Worm (Caenorhabditis elegans): ENCODE data around the gene R02E12.5.

DNA sequence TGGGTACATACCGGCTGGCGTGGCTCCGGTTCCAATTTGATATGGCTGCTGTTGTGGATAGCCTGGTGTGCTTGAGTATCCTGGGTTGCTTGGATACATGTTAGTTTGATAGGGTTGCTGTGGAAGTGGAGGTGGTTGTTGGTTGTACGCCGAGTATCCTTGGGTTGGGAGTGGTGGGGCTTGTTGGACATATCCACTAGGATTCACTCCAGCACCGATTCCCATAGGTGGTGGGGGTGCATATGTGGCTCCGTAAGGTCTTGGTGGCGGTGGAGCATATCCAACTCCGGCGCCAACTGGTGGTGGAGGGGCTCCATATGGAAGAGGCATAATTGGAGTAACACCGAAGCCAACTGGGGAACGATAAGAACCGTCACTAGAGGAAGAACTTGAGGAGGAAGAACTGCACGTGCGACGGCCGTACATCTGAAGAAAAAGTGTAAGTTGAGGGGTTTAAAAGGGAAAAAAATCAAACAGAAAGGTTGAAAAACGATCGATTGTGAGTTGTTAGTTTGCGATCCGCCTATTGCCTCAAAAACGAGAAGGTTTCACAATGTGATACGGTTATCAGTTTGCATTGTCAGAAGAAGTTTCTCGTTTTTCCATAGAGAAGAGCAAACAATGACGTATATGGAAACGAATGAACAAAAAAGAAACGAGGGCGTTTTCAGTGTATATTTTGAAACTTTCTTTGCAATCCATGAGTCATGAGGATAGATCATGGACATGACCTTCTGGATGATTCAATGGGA, 28.8 kb upstream of the R02E12.5 start, which contains the start of gene C16B8.3:
- TF ChIP-seq mab-5 (tag; optimal IDR thresholded peaks at IDR 0.05) (no peak), lin-13 (tag; optimal IDR thresholded peaks at IDR 0.05) (no peak), nhr-237 (tag; optimal IDR thresholded peaks at IDR 0.05) (no peak), mep-1 (tag; optimal IDR thresholded peaks at IDR 0.05) (no peak), bed-3 (GFP tag; optimal IDR thresholded peaks at IDR 0.05) (no peak), elt-1 (tag; optimal IDR thresholded peaks at IDR 0.05; ENCODE audit: borderline replicate concordance, insufficient read depth) (no peak), elt-3 (tag; optimal IDR thresholded peaks at IDR 0.05) (no peak), unc-62 (GFP tag; optimal IDR thresholded peaks at IDR 0.05) (no peak), lsy-2 (tag; optimal IDR thresholded peaks at IDR 0.05) (no peak), nhr-76 (tag; optimal IDR thresholded peaks at IDR 0.05) (no peak), snpc-4 (tag; optimal IDR thresholded peaks at IDR 0.05) (no peak), zip-8 (tag; optimal IDR thresholded peaks at IDR 0.05) (no peak), tbx-8 (GFP tag; optimal IDR thresholded peaks at IDR 0.05) (no peak)

Data from whole organism, mixed stage, embryonic.